Fruit fly (Drosophila melanogaster): ENCODE data around the gene obst-I.

Gene obst-I

dm6 chr3L:2262515-2262944, 5.1 kb upstream of the obst-I start, which contains the start of the genes oxt and CG13807 (continued):
- peak; percentile 81 for TF ChIP-seq Fer1 (GFP tag; optimal IDR thresholded peaks at IDR 0.05)
- TF ChIP-seq HmgZ (tag; optimal IDR thresholded peaks at IDR 0.05) = peak; percentile 94
- peak; percentile 88 for TF ChIP-seq CG2199 (GFP tag; IDR thresholded peaks at IDR 0.05)
- peak; percentile 72 for TF ChIP-seq CG10462 (GFP tag; optimal IDR thresholded peaks at IDR 0.05)
- TF ChIP-seq Elba2 (GFP tag; optimal IDR thresholded peaks at IDR 0.05) = peak; percentile 29
- peak; percentile 82 for TF ChIP-seq Dbx (GFP tag; IDR thresholded peaks at IDR 0.05)
- TF ChIP-seq lov (optimal IDR thresholded peaks at IDR 0.05) = no peak
- peak; percentile 80; the same call in 2 of the 3 replicates for TF ChIP-seq lov (GFP tag; IDR thresholded peaks at IDR 0.05)
- TF ChIP-seq az2 (GFP tag; optimal IDR thresholded peaks at IDR 0.05) = peak; percentile 87
- TF ChIP-seq ara (GFP tag; IDR thresholded peaks at IDR 0.05) = peak; percentile 89
- TF ChIP-seq CG15514 (GFP tag; optimal IDR thresholded peaks at IDR 0.05) = peak; percentile 79
- peak; percentile 73 for TF ChIP-seq CG6254 (GFP tag; optimal IDR thresholded peaks at IDR 0.05)
- peak; percentile 28 for TF ChIP-seq crc (GFP tag; optimal IDR thresholded peaks at IDR 0.05)
- peak; percentile 84 for TF ChIP-seq CG11504 (tag; optimal IDR thresholded peaks at IDR 0.05)
- peak; percentile 99 for TF ChIP-seq CG3995 (GFP tag; optimal IDR thresholded peaks at IDR 0.05)
- peak; percentile 32 for TF ChIP-seq run (tag; optimal IDR thresholded peaks at IDR 0.05)
- peak; percentile 85 for TF ChIP-seq caup (GFP tag; optimal IDR thresholded peaks at IDR 0.05; ENCODE audit: severe bottlenecking)
- TF ChIP-seq CG13624 (GFP tag; optimal IDR thresholded peaks at IDR 0.05) = peak; percentile 60
- TF ChIP-seq Spps (tag; optimal IDR thresholded peaks at IDR 0.05) = peak; percentile 77
- TF ChIP-seq Awh (GFP tag; IDR thresholded peaks at IDR 0.05) = peak; percentile 81
- TF ChIP-seq CG17361 (GFP tag; IDR thresholded peaks at IDR 0.05) = peak; percentile 93
- peak; percentile 42 for TF ChIP-seq fd102C (GFP tag; optimal IDR thresholded peaks at IDR 0.05)
- TF ChIP-seq trem (tag; optimal IDR thresholded peaks at IDR 0.05) = peak; percentile 88
- TF ChIP-seq h (optimal IDR thresholded peaks at IDR 0.05) = no peak
- TF ChIP-seq CG4404 (GFP tag; IDR thresholded peaks at IDR 0.05) = peak; percentile 82
- TF ChIP-seq emc (GFP tag; optimal IDR thresholded peaks at IDR 0.05) = peak; percentile 0
- TF ChIP-seq Nf-YA (GFP tag; IDR thresholded peaks at IDR 0.05) = peak; percentile 81
- no peak for TF ChIP-seq kni (GFP tag; optimal IDR thresholded peaks at IDR 0.05)
- TF ChIP-seq Ets97D (GFP tag; optimal IDR thresholded peaks at IDR 0.05) = peak; percentile 55
- no peak for TF ChIP-seq cad (GFP tag; optimal IDR thresholded peaks at IDR 0.05)
- peak; percentile 91 for TF ChIP-seq sisA (GFP tag; IDR thresholded peaks at IDR 0.05)
- TF ChIP-seq br (optimal IDR thresholded peaks at IDR 0.05) = no peak
- peak; percentile 84 for TF ChIP-seq CG3281 (GFP tag; optimal IDR thresholded peaks at IDR 0.05)
- TF ChIP-seq Ada2b (GFP tag; IDR thresholded peaks at IDR 0.05) = peak; percentile 78
- TF ChIP-seq CG6813 (GFP tag; optimal IDR thresholded peaks at IDR 0.05) = peak; percentile 45
- peak; percentile 45 for TF ChIP-seq Bteb2 (GFP tag; optimal IDR thresholded peaks at IDR 0.05)
- peak; percentile 92 for TF ChIP-seq Chrac-16 (GFP tag; optimal IDR thresholded peaks at IDR 0.05)
- peak; percentile 62; the same call in 2 of the 3 replicates for TF ChIP-seq CG11560 (tag; IDR thresholded peaks at IDR 0.05)
- TF ChIP-seq CG11723 (GFP tag; optimal IDR thresholded peaks at IDR 0.05) = peak; percentile 83
- peak; percentile 94 for TF ChIP-seq CG32532 (GFP tag; IDR thresholded peaks at IDR 0.05)
- peak; percentile 85 for TF ChIP-seq Meics (GFP tag; optimal IDR thresholded peaks at IDR 0.05)
- peak; percentile 1 for TF ChIP-seq Myb (GFP tag; optimal IDR thresholded peaks at IDR 0.05)
- peak; percentile 82 for TF ChIP-seq ssp (GFP tag; IDR thresholded peaks at IDR 0.05)
- no peak for TF ChIP-seq CkIIα-i1 (GFP tag; IDR thresholded peaks at IDR 0.05)
- TF ChIP-seq D19A (tag; optimal IDR thresholded peaks at IDR 0.05) = no peak
- peak; percentile 70 for TF ChIP-seq CG10431 (GFP tag; optimal IDR thresholded peaks at IDR 0.05)
- peak; percentile 75 for TF ChIP-seq mam (GFP tag; optimal IDR thresholded peaks at IDR 0.05)
- peak; percentile 63 for TF ChIP-seq Sry-β (GFP tag; optimal IDR thresholded peaks at IDR 0.05)
- TF ChIP-seq NK7.1 (GFP tag; optimal IDR thresholded peaks at IDR 0.05) = no peak
- peak; percentile 93 for TF ChIP-seq Xrp1 (GFP tag; IDR thresholded peaks at IDR 0.05)
- TF ChIP-seq ab (GFP tag; optimal IDR thresholded peaks at IDR 0.05) = peak; percentile 41
- TF ChIP-seq Abd-B (GFP tag; optimal IDR thresholded peaks at IDR 0.05) = peak; percentile 88

Measured in whole organism, embryonic.